Worm (Caenorhabditis elegans) whole organism, L4/young adult: ENCODE data around the gene srd-1.

Source experiments
- dao-5 ChIP-seq: sonication (generic microtip); optimal IDR thresholded peaks from 2 replicates; lab custom pipeline; 2016; ENCODE audit warnings: missing genotype, missing genetic modification characterization, moderate library complexity, missing compliant biosample characterization
- him-1 ChIP-seq: sonication (generic microtip); optimal IDR thresholded peaks from 2 replicates; lab custom pipeline; 2016; ENCODE audit warnings: missing genotype, missing genetic modification reagents, missing genetic modification characterization, missing compliant biosample characterization

ce11 chrII:10202275-10202674 lies 19.7 kb upstream of the srd-1 start:
- TF ChIP-seq him-1 (tag; lab: Kevin White, UChicago), result no peak
- TF ChIP-seq dao-5 (tag; lab: Kevin White, UChicago), result no peak
